Fruit fly (Drosophila melanogaster) whole organism, adult: ENCODE data around the gene CG31542.

Experiments
- CG11617 ChIP-seq: fragments of 200-800 bp; sonication (Bioruptor generic); optimal IDR thresholded peaks from 2 replicates; lab custom pipeline; 2017; ENCODE audit warnings: mild to moderate bottlenecking, missing biosample characterization, missing genetic modification reagents, missing genetic modification characterization
- CG5204 ChIP-seq: fragments of 200-800 bp; sonication (Bioruptor generic); optimal IDR thresholded peaks from 2 replicates; lab custom pipeline; 2016; ENCODE audit warnings: missing biosample characterization, missing genetic modification characterization
- Clk ChIP-seq: fragments of 200-800 bp; sonication (Bioruptor generic); optimal IDR thresholded peaks from 2 replicates; lab custom pipeline; 2017; ENCODE audit warnings: missing biosample characterization, missing genetic modification characterization
- Mnt ChIP-seq: fragments of 200-800 bp; sonication (Bioruptor generic); optimal IDR thresholded peaks from 2 replicates; lab custom pipeline; 2016; ENCODE audit warnings: missing biosample characterization, mild to moderate bottlenecking, missing genetic modification characterization
- bab1 ChIP-seq: fragments of 200-800 bp; sonication (Bioruptor generic); optimal IDR thresholded peaks from 3 replicates; lab custom pipeline; 2019; ENCODE audit warnings: missing biosample characterization, mild to moderate bottlenecking, missing genetic modification characterization, moderate library complexity
- kay ChIP-seq: fragments of 200-800 bp; sonication (Bioruptor generic); peaks from one replicate; lab custom pipeline; 2016; ENCODE audit warnings: missing biosample characterization, missing genetic modification characterization, borderline replicate concordance
- ovo ChIP-seq: fragments of 200-800 bp; sonication (Bioruptor generic); optimal IDR thresholded peaks from 2 replicates; lab custom pipeline; 2016; ENCODE audit warnings: missing biosample characterization, missing genetic modification characterization
- tj ChIP-seq: fragments of 200-800 bp; sonication (Bioruptor generic); optimal IDR thresholded peaks from 3 replicates; lab custom pipeline; 2017; ENCODE audit warnings: missing biosample characterization, mild to moderate bottlenecking, missing genetic modification characterization, moderate library complexity

DNA sequence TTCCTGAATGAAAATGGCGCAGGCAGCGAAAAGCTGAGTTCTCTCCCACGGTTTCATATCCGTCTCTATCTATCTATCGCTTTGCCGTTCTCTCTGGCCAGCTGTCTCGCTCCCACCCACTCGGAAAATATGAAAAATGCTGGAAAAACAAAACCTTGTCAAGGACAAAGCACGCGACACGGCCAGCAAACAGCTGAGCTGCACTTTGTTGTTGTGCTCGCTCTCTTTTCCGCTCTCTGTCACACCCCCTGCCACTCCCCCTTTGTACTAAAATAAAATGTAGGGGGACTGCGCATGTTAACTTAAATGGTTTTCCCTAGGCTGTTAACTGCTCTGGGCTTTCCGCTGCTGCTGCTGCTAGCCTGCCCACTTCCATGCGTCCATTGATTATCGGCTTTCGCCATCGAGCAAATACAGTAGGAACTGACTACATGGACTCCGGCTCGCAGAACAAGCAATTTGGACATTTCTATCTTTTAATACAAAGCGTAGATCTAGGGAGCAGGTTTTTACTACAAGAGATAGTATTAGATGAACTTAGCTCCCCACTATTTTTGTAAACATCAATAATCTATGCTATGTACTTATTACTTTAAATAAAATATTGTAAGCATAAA lies 22.5 kb upstream of the CG31542 start:
- no peak for TF ChIP-seq kay (GFP tag; lab: Kevin White, UChicago)
- no peak for TF ChIP-seq tj (GFP tag; lab: Kevin White, UChicago)
- TF ChIP-seq Clk (GFP tag; lab: Kevin White, UChicago) = no peak
- no peak for TF ChIP-seq Mnt
- TF ChIP-seq ovo (GFP tag; lab: Kevin White, UChicago) = no peak
- TF ChIP-seq CG11617 = no peak
- TF ChIP-seq bab1 (GFP tag; lab: Kevin White, UChicago) = no peak
- TF ChIP-seq CG5204 (GFP tag; lab: Kevin White, UChicago) = no peak
